Worm (Caenorhabditis elegans) whole organism, L4/young adult: ENCODE measurements around the gene Y56A3A.16.

ENCODE experiments used
- W03F9.2 ChIP-seq: fragments of 150-350 bp; optimal IDR thresholded peaks from 2 replicates; lab custom pipeline; 2014; ENCODE audit warnings: missing biosample characterization, missing genetic modification characterization
- dao-5 ChIP-seq: sonication (generic microtip); optimal IDR thresholded peaks from 2 replicates; lab custom pipeline; 2016; ENCODE audit warnings: missing genotype, missing genetic modification characterization, moderate library complexity, missing compliant biosample characterization
- him-1 ChIP-seq: sonication (generic microtip); optimal IDR thresholded peaks from 2 replicates; lab custom pipeline; 2016; ENCODE audit warnings: missing genotype, missing genetic modification reagents, missing genetic modification characterization, missing compliant biosample characterization

Y56A3A.16 gene

ce11 chrIII:11914220-11914619, at the start of gene Y56A3A.16:
Gene Y56A3A.16, minus strand, starts transcription at chrIII:11914320.
- TF ChIP-seq him-1 (tag; lab: Kevin White, UChicago) (no peak), dao-5 (tag; lab: Kevin White, UChicago) (no peak), W03F9.2 (no peak)

ce11 chrIII:11960080-11960479, 46.0 kb upstream of the Y56A3A.16 start, which contains the start of gene top-3:
Gene top-3, minus strand, starts transcription at chrIII:11960180.
- no peak for TF ChIP-seq dao-5 (tag; lab: Kevin White, UChicago)
- TF ChIP-seq W03F9.2: no peak
- TF ChIP-seq him-1 (tag; lab: Kevin White, UChicago): no peak

- no peak for TF ChIP-seq W03F9.2
- no peak for TF ChIP-seq dao-5 (tag; lab: Kevin White, UChicago)
- no peak for TF ChIP-seq him-1 (tag; lab: Kevin White, UChicago)
These were observed 40.0 kb upstream of the Y56A3A.16 start for ce11 chrIII:11954150-11954549.

ce11 chrIII:11951111-11951510, 37.0 kb upstream of the Y56A3A.16 start:
- TF ChIP-seq dao-5 (tag; lab: Kevin White, UChicago): no peak
- TF ChIP-seq W03F9.2: no peak
- no peak for TF ChIP-seq him-1 (tag; lab: Kevin White, UChicago)

- no peak for TF ChIP-seq dao-5 (tag; lab: Kevin White, UChicago)
- TF ChIP-seq W03F9.2: no peak
- TF ChIP-seq him-1 (tag; lab: Kevin White, UChicago): no peak
These were observed 35.3 kb upstream of the Y56A3A.16 start for ce11 chrIII:11949276-11949879.

- TF ChIP-seq him-1 (tag; lab: Kevin White, UChicago) (no peak), W03F9.2 (no peak), dao-5 (tag; lab: Kevin White, UChicago) (no peak)
These were observed 34.3 kb upstream of the Y56A3A.16 start for ce11 chrIII:11948437-11948836.

ce11 chrIII:11947527-11947926, 33.4 kb upstream of the Y56A3A.16 start:
- TF ChIP-seq him-1 (tag; lab: Kevin White, UChicago) (no peak), W03F9.2 (no peak)

- no peak for TF ChIP-seq W03F9.2
- TF ChIP-seq him-1 (tag; lab: Kevin White, UChicago): no peak
- no peak for TF ChIP-seq dao-5 (tag; lab: Kevin White, UChicago)
These were observed 32.9 kb upstream of the Y56A3A.16 start, which contains the start of gene Y56A3A.7 for ce11 chrIII:11946973-11947372. Gene Y56A3A.7, minus strand, starts transcription at chrIII:11947019.

ce11 chrIII:11946062-11946749, 32.1 kb upstream of the Y56A3A.16 start:
- TF ChIP-seq W03F9.2 (peak; percentile 74), dao-5 (tag; lab: Kevin White, UChicago) (no peak), him-1 (tag; lab: Kevin White, UChicago) (peak; percentile 89)

ce11 chrIII:11942664-11943063, 28.5 kb upstream of the Y56A3A.16 start:
- TF ChIP-seq him-1 (tag; lab: Kevin White, UChicago) (no peak), dao-5 (tag; lab: Kevin White, UChicago) (no peak), W03F9.2 (no peak)

- no peak for TF ChIP-seq W03F9.2
- no peak for TF ChIP-seq him-1 (tag; lab: Kevin White, UChicago)
- no peak for TF ChIP-seq dao-5 (tag; lab: Kevin White, UChicago)
These were observed 24.4 kb upstream of the Y56A3A.16 start for ce11 chrIII:11938525-11938924.

ce11 chrIII:11937911-11938310, 23.8 kb upstream of the Y56A3A.16 start:
- TF ChIP-seq dao-5 (tag; lab: Kevin White, UChicago) (no peak), him-1 (tag; lab: Kevin White, UChicago) (no peak), W03F9.2 (no peak)

ce11 chrIII:11936668-11937276, 22.7 kb upstream of the Y56A3A.16 start:
- TF ChIP-seq W03F9.2: no peak
- TF ChIP-seq him-1 (tag; lab: Kevin White, UChicago): no peak
- TF ChIP-seq dao-5 (tag; lab: Kevin White, UChicago): no peak

- TF ChIP-seq W03F9.2 (no peak), him-1 (tag; lab: Kevin White, UChicago) (no peak), dao-5 (tag; lab: Kevin White, UChicago) (no peak)
These were observed 21.8 kb upstream of the Y56A3A.16 start for ce11 chrIII:11935948-11936280.
